Worm (Caenorhabditis elegans) whole organism, late embryonic: ENCODE results near the gene ZK1127.4.

Experiments used
- C38D4.7 ChIP-seq: fragments of 200-800 bp; sonication (Bioruptor generic); optimal IDR thresholded peaks from 2 replicates; lab custom pipeline; 2018; ENCODE audit warnings: mild to moderate bottlenecking, missing genetic modification characterization, moderate library complexity, missing compliant biosample characterization
- T23F11.4 ChIP-seq: fragments of 200-800 bp; sonication (Bioruptor generic); optimal IDR thresholded peaks from 2 replicates; lab custom pipeline; 2018; ENCODE audit warnings: mild to moderate bottlenecking, missing genetic modification characterization, missing compliant biosample characterization
- Y22D7AL.16 ChIP-seq: sonication (generic microtip); optimal IDR thresholded peaks from 2 replicates; lab custom pipeline; 2016; ENCODE audit warnings: missing genetic modification characterization, missing compliant biosample characterization
- ahr-1 ChIP-seq: sonication (generic microtip); optimal IDR thresholded peaks from 2 replicates; lab custom pipeline; 2016; ENCODE audit warnings: missing genetic modification characterization, missing compliant biosample characterization
- ama-1 ChIP-seq: fragments of 150-350 bp; optimal IDR thresholded peaks from 2 replicates; lab custom pipeline; 2014
- ceh-14 ChIP-seq: sonication (generic microtip); optimal IDR thresholded peaks from 2 replicates; lab custom pipeline; 2016; ENCODE audit warnings: missing genotype, missing genetic modification characterization, missing compliant biosample characterization
- ceh-18 ChIP-seq: sonication (generic microtip); optimal IDR thresholded peaks from 2 replicates; lab custom pipeline; 2016; ENCODE audit warnings: missing genetic modification characterization, missing compliant biosample characterization
- ceh-19 ChIP-seq: fragments of 200-800 bp; sonication (Bioruptor generic); optimal IDR thresholded peaks from 2 replicates; lab custom pipeline; 2018; ENCODE audit warnings: mild to moderate bottlenecking, missing genetic modification characterization, missing compliant biosample characterization
- ceh-2 ChIP-seq: sonication (generic microtip); optimal IDR thresholded peaks from 2 replicates; lab custom pipeline; 2016; ENCODE audit warnings: missing genotype, missing genetic modification characterization, missing compliant biosample characterization
- ceh-22 ChIP-seq: sonication (generic microtip); optimal IDR thresholded peaks from 2 replicates; lab custom pipeline; 2017; ENCODE audit warnings: missing biosample characterization, missing genetic modification characterization
- ceh-30 ChIP-seq: fragments of 150-350 bp; optimal IDR thresholded peaks from 2 replicates; lab custom pipeline; 2014; ENCODE audit warnings: missing biosample characterization, missing genetic modification characterization
- ceh-48 ChIP-seq: sonication (generic microtip); optimal IDR thresholded peaks from 2 replicates; lab custom pipeline; 2016; ENCODE audit warnings: missing genetic modification characterization, inconsistent platforms, missing compliant biosample characterization
- ceh-9 ChIP-seq: sonication (generic microtip); optimal IDR thresholded peaks from 2 replicates; lab custom pipeline; 2016; ENCODE audit warnings: mild to moderate bottlenecking, missing genetic modification characterization, inconsistent platforms, missing compliant biosample characterization
- dmd-4 ChIP-seq: sonication (generic microtip); optimal IDR thresholded peaks from 2 replicates; lab custom pipeline; 2016; ENCODE audit warnings: borderline replicate concordance, missing genetic modification characterization, missing compliant biosample characterization
- dve-1 ChIP-seq: sonication (generic microtip); optimal IDR thresholded peaks from 2 replicates; lab custom pipeline; 2017; ENCODE audit warnings: antibody characterized with exemption, mild to moderate bottlenecking, missing genetic modification characterization, missing compliant biosample characterization
- elt-2 ChIP-seq: sonication (generic microtip); optimal IDR thresholded peaks from 2 replicates; lab custom pipeline; 2016; ENCODE audit warnings: missing genetic modification reagents, missing genetic modification characterization, missing compliant biosample characterization
- ets-4 ChIP-seq: sonication (generic microtip); optimal IDR thresholded peaks from 2 replicates; lab custom pipeline; 2016; ENCODE audit warnings: missing genetic modification characterization, missing compliant biosample characterization
- eyg-1 ChIP-seq: sonication (generic microtip); optimal IDR thresholded peaks from 2 replicates; lab custom pipeline; 2016; ENCODE audit warnings: missing genotype, missing genetic modification characterization, missing compliant biosample characterization
- fax-1 ChIP-seq: sonication (generic microtip); optimal IDR thresholded peaks from 2 replicates; lab custom pipeline; 2016; ENCODE audit warnings: missing genotype, missing genetic modification characterization, missing compliant biosample characterization
- hlh-15 ChIP-seq: sonication (generic microtip); optimal IDR thresholded peaks from 2 replicates; lab custom pipeline; 2016; ENCODE audit warnings: missing genetic modification characterization, missing compliant biosample characterization
- hlh-30 ChIP-seq: sonication (generic microtip); optimal IDR thresholded peaks from 2 replicates; lab custom pipeline; 2017; ENCODE audit warnings: antibody characterized with exemption, missing genetic modification characterization, missing compliant biosample characterization; ENCODE audit not compliant: insufficient read depth
- lin-11 ChIP-seq: fragments of 200-800 bp; sonication (Bioruptor generic); optimal IDR thresholded peaks from 2 replicates; lab custom pipeline; 2018; ENCODE audit warnings: mild to moderate bottlenecking, missing genetic modification characterization, missing compliant biosample characterization
- madf-2 ChIP-seq: sonication (generic microtip); optimal IDR thresholded peaks from 2 replicates; lab custom pipeline; 2017; ENCODE audit warnings: missing genetic modification characterization, missing compliant biosample characterization
- mec-3 ChIP-seq: sonication (generic microtip); optimal IDR thresholded peaks from 2 replicates; lab custom pipeline; 2016; ENCODE audit warnings: borderline replicate concordance, missing genetic modification characterization, missing compliant biosample characterization
- nfya-1 ChIP-seq: sonication (generic microtip); optimal IDR thresholded peaks from 2 replicates; lab custom pipeline; 2017; ENCODE audit warnings: missing genetic modification characterization, mild to moderate bottlenecking, missing compliant biosample characterization, antibody characterized with exemption, moderate library complexity
- nhr-11 ChIP-seq: fragments of 150-350 bp; optimal IDR thresholded peaks from 2 replicates; lab custom pipeline; 2014; ENCODE audit warnings: missing biosample characterization, missing genetic modification characterization
- nhr-232 ChIP-seq: sonication (generic microtip); optimal IDR thresholded peaks from 2 replicates; lab custom pipeline; 2016; ENCODE audit warnings: missing genetic modification characterization, missing compliant biosample characterization
- odd-2 ChIP-seq: sonication (generic microtip); optimal IDR thresholded peaks from 2 replicates; lab custom pipeline; 2017; ENCODE audit warnings: antibody characterized with exemption, mild to moderate bottlenecking, missing genetic modification characterization, missing compliant biosample characterization
- pag-3 ChIP-seq: sonication (generic microtip); optimal IDR thresholded peaks from 2 replicates; lab custom pipeline; 2016; ENCODE audit warnings: missing compliant biosample characterization, missing genetic modification characterization, borderline replicate concordance
- pqm-1 ChIP-seq: sonication (generic microtip); optimal IDR thresholded peaks from 2 replicates; lab custom pipeline; 2016; ENCODE audit warnings: missing genetic modification characterization, missing compliant biosample characterization
- pros-1 ChIP-seq: fragments of 150-350 bp; optimal IDR thresholded peaks from 2 replicates; lab custom pipeline; 2014; ENCODE audit warnings: missing biosample characterization, missing genetic modification reagents, missing genetic modification characterization
- rnt-1 ChIP-seq: sonication (generic microtip); optimal IDR thresholded peaks from 2 replicates; lab custom pipeline; 2016; ENCODE audit warnings: missing genetic modification characterization, missing compliant biosample characterization
- sox-2 ChIP-seq: fragments of 200-800 bp; sonication (Bioruptor generic); IDR thresholded peaks from 2 replicates; pipeline ENCODE4 v1.3.6; 2022; ENCODE audit warnings: missing genetic modification reagents, missing genetic modification characterization, missing compliant biosample characterization
- sox-4 ChIP-seq: sonication (generic microtip); optimal IDR thresholded peaks from 2 replicates; lab custom pipeline; 2017; ENCODE audit warnings: mild to moderate bottlenecking, missing genetic modification characterization, inconsistent platforms, missing compliant biosample characterization
- syd-9 ChIP-seq: sonication (generic microtip); optimal IDR thresholded peaks from 2 replicates; lab custom pipeline; 2016; ENCODE audit warnings: mild to moderate bottlenecking, missing genetic modification characterization, moderate library complexity, missing compliant biosample characterization
- tbx-2 ChIP-seq: sonication (generic microtip); optimal IDR thresholded peaks from 2 replicates; lab custom pipeline; 2016; ENCODE audit warnings: missing genetic modification characterization, missing compliant biosample characterization
- unc-3 ChIP-seq, 2 experiments: fragments of 200-800 bp in 1 of 2; sonication (Bioruptor generic) in 1 of 2; sonication (generic microtip) in 1 of 2; conservative IDR thresholded peaks in 1 of 2; optimal IDR thresholded peaks in 1 of 2; 2 replicates each; pipeline versions ENCODE4 v1.3.6 to Lab custom; 2016 to 2022; ENCODE audit warnings: missing compliant biosample characterization in 2 of 2, missing genetic modification characterization in 2 of 2, missing genetic modification reagents in 1 of 2
- unc-42 ChIP-seq: sonication (generic microtip); optimal IDR thresholded peaks from 2 replicates; lab custom pipeline; 2016; ENCODE audit warnings: missing genotype, missing genetic modification characterization, missing compliant biosample characterization
- unc-55 ChIP-seq: sonication (generic microtip); optimal IDR thresholded peaks from 2 replicates; lab custom pipeline; 2017; ENCODE audit warnings: missing biosample characterization, missing genetic modification reagents, missing genetic modification characterization
- unc-86 ChIP-seq: sonication (generic microtip); optimal IDR thresholded peaks from 2 replicates; lab custom pipeline; 2016; ENCODE audit warnings: missing genetic modification characterization, missing compliant biosample characterization

The ZK1127.4 gene

DNA sequence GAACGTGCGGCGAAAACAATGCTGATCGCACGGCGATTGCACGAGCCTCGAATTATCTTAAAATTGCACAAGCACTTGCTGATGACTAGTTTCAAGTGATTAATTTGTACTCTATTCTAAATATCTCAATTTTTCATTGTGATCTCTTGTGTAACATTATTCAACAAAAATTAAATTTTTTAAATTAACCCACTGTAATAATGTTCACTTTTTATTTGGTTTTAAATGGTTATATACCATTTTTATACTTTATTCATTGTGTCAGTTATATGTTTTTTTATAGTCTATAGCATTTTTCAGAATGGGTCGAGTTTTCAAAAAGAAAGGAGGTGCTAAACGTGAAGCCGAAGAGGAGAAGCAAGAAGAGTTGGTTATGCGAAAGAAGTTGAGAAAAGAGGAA is at the start of gene ZK1127.4:
ZK1127.4 (plus strand) TSS at position 301 of the 400 bp plus-strand sequence.
- no peak for TF ChIP-seq unc-86

DNA sequence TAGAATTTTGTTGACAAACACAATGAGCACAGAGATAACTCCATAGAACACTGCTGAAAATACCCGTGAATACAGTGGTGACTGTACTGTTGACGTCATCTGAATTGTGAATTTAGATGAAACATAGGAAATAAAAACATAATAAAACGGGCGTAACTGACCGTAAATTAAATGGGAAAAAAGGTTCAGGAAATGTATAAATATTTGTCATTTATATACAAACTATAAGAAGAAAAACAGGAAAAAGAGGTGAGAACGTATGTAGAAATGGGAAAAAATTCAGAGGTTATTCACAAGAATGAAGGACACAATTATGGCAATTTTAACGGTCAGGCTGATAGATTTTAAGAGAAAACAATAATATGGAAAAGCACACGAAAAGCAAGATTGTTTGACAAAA is 41.2 kb upstream of the ZK1127.4 start, which contains the start of gene sqv-7:
sqv-7 (minus strand) TSS at position 101 of the 400 bp plus-strand sequence.
- TF ChIP-seq nfya-1 (tag; lab: Kevin White, UChicago) (no peak), sox-2 (GFP tag; lab: Robert Waterston, UW) (no peak), pqm-1 (no peak), madf-2 (tag; lab: Kevin White, UChicago) (no peak), pros-1 (tag; lab: Kevin White, UChicago) (no peak), hlh-15 (tag; lab: Kevin White, UChicago) (no peak), ceh-30 (tag; lab: Kevin White, UChicago) (no peak), eyg-1 (tag; lab: Kevin White, UChicago) (no peak), nhr-11 (no peak), odd-2 (tag; lab: Kevin White, UChicago) (no peak), nhr-232 (no peak), fax-1 (tag; lab: Kevin White, UChicago) (no peak), ceh-14 (tag; lab: Kevin White, UChicago) (no peak), T23F11.4 (GFP tag; lab: Kevin White, UChicago) (no peak), ama-1 (lab: Kevin White, UChicago) (no peak), C38D4.7 (GFP tag; lab: Kevin White, UChicago) (no peak), ahr-1 (tag; lab: Kevin White, UChicago) (no peak)

DNA sequence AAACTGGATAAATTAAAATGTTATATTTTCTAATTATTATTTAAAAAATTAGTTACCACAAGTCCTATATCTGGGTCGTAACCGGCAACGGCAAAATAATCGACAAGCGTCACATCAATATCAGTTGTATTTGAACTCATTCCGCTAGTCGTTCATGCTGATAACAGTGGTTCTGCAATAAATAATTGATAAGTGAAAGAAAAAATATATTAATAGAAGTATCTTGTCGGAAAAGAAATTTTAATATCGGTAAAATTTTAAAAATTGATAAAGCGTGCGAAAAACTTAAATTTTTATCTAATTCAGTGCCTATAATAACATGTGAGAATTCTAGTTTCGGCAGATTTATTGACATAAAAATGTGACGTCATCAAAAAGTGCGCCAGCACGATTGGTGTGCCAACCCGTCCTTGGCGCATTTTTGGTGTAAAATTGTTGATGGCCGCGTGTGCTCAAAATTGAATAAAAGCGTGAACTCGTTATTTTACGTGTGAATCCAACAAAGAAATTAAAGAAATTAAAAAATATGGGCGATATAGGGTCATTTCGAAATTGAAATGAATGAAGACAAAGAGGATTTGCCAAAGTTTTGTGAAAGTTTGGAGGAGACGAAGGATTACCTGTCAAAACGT is 31.3 kb upstream of the ZK1127.4 start, which contains the start of the genes lst-6 and lst-5:
lst-6 (minus strand) TSS at position 140 of the 632 bp plus-strand sequence.
lst-5 (plus strand) TSS at position 544 of the 632 bp plus-strand sequence.
- TF ChIP-seq ceh-48 (tag; lab: Kevin White, UChicago) (peak; percentile 24), dve-1 (tag; lab: Kevin White, UChicago) (peak; percentile 23), ets-4 (peak; percentile 11), tbx-2 (tag; lab: Kevin White, UChicago) (peak; percentile 58), pros-1 (tag; lab: Kevin White, UChicago) (no peak), elt-2 (tag; lab: Kevin White, UChicago) (peak; percentile 86), hlh-30 (tag; lab: Kevin White, UChicago) (peak; percentile 41), nfya-1 (tag; lab: Kevin White, UChicago) (peak; percentile 45), lin-11 (no peak), eyg-1 (tag; lab: Kevin White, UChicago) (no peak), unc-42 (peak; percentile 72)

DNA sequence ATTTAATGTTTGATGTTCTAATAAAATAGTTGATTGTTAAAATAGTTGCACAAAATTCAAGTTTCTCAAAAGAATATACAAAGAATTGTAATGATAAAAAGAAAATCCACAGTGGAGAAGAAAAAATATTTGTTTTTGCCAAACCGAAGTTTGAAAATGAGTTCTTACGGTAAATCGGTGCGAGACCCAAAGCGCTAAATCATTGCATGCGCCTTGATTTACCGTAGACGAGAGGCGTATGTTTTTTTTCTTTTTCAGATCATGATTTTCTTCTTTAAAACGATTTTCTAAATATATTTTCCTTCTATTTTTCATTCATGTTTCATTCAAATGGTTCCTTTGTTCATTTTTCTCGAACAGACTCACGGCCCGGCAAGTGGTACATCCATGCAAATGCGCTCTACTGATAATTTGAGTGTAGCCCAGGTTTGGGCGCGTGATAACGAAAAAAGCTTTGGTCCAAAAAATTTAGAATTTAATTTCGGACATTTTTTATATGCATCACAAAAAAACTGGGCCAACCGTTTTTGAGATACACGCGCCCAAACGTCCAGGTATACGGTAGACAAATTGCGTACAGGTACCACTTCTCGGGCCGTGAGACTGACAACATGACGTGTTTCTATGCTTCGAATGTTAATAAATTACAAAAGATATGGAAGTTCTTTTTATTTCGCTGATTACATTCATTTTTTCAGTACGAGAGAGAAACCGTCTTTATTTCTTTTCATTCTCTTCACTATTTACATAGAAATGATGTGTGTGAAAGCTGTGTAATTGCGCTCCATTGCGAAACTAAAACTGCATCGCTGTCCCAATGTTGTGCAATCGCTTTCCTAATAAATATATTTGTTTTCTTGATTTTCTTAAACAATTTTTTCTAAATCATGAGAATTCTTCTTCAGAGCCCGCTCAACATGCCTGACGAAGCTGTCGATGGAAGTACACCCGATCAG is 28.6 kb upstream of the ZK1127.4 start, which contains the start of gene znf-598:
znf-598 (plus strand) TSS at position 906 of the 956 bp plus-strand sequence.
- TF ChIP-seq unc-3 (GFP tag; conservative IDR thresholded peaks at IDR 0.05; lab: Robert Waterston, UW) = no peak
- peak; percentile 16 for TF ChIP-seq unc-3 (tag; optimal IDR thresholded peaks at IDR 0.05; lab: Kevin White, UChicago)
- TF ChIP-seq nfya-1 (tag; lab: Kevin White, UChicago) = peak; percentile 10
- no peak for TF ChIP-seq sox-4 (tag; lab: Kevin White, UChicago)

DNA sequence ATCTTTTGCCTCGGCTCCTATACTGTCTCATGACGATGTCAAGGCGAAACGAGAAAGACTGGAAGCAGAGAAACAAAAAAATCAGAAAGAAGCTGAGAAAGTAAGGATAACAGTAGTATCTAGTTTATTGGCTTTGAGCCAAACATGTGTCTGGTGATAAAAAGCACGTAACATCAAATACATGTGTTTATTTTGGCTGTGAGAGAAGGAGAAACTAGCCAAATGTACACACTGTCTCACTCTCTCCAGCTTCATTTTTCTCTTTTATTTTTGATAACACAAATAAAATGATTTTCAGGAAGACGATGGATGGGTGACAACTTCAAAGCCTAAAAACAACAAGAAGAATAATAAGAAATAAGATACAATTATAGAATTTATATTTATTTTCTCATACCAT is 24.2 kb upstream of the ZK1127.4 start:
- TF ChIP-seq unc-3 (GFP tag; conservative IDR thresholded peaks at IDR 0.05; lab: Robert Waterston, UW) = no peak
- TF ChIP-seq unc-3 (tag; optimal IDR thresholded peaks at IDR 0.05; lab: Kevin White, UChicago) = no peak
- no peak for TF ChIP-seq lin-11
- TF ChIP-seq Y22D7AL.16 (tag; lab: Kevin White, UChicago) = no peak
- TF ChIP-seq madf-2 (tag; lab: Kevin White, UChicago) = no peak
- TF ChIP-seq hlh-15 (tag; lab: Kevin White, UChicago) = no peak
- no peak for TF ChIP-seq ceh-9 (tag; lab: Kevin White, UChicago)
- no peak for TF ChIP-seq ceh-22 (tag; lab: Kevin White, UChicago)
- no peak for TF ChIP-seq pag-3 (tag; lab: Kevin White, UChicago)
- TF ChIP-seq ceh-18 = no peak
- TF ChIP-seq ceh-2 (tag; lab: Kevin White, UChicago) = no peak
- no peak for TF ChIP-seq ama-1 (lab: Kevin White, UChicago)
- no peak for TF ChIP-seq unc-55 (GFP tag; lab: Kevin White, UChicago)
- TF ChIP-seq mec-3 (tag; lab: Kevin White, UChicago) = no peak
- TF ChIP-seq ceh-19 = no peak
- TF ChIP-seq syd-9 (tag; lab: Kevin White, UChicago) = no peak
- no peak for TF ChIP-seq ahr-1 (tag; lab: Kevin White, UChicago)
- no peak for TF ChIP-seq rnt-1 (tag; lab: Kevin White, UChicago)
- no peak for TF ChIP-seq dmd-4 (tag; lab: Kevin White, UChicago)
